Worm (Caenorhabditis elegans) whole organism, midembryonic: ENCODE results near the gene T19A5.3.

Experiments used
- T22C8.4 ChIP-seq: fragments of 200-800 bp; sonication (Bioruptor generic); IDR thresholded peaks from 2 replicates; pipeline ENCODE4 v1.3.6; 2022; ENCODE audit warnings: missing genetic modification characterization, missing compliant biosample characterization
- cog-1 ChIP-seq: sonication (generic microtip); optimal IDR thresholded peaks from 2 replicates; lab custom pipeline; 2016; ENCODE audit warnings: missing genetic modification characterization, missing compliant biosample characterization
- flt-1 ChIP-seq: fragments of 200-800 bp; sonication (Bioruptor generic); IDR thresholded peaks from 2 replicates; pipeline ENCODE4 v1.3.6; 2022; ENCODE audit warnings: missing genetic modification characterization, missing compliant biosample characterization
- klf-2 ChIP-seq: fragments of 200-800 bp; sonication (Bioruptor generic); conservative IDR thresholded peaks from 2 replicates; pipeline ENCODE4 v1.3.6; 2022; ENCODE audit warnings: missing genetic modification reagents, missing genetic modification characterization, missing compliant biosample characterization
- med-1 ChIP-seq: sonication (generic microtip); optimal IDR thresholded peaks from 2 replicates; lab custom pipeline; 2017; ENCODE audit warnings: missing genetic modification characterization, mild to moderate bottlenecking, missing compliant biosample characterization, antibody characterized with exemption, missing genetic modification reagents; ENCODE audit not compliant: insufficient read depth
- ref-1 ChIP-seq: fragments of 200-800 bp; sonication (Bioruptor generic); conservative IDR thresholded peaks from 2 replicates; pipeline ENCODE4 v1.3.6; 2022; ENCODE audit warnings: missing genetic modification reagents, missing genetic modification characterization, missing compliant biosample characterization
- tab-1 ChIP-seq: fragments of 200-800 bp; sonication (Bioruptor generic); IDR thresholded peaks from 2 replicates; pipeline ENCODE4 v1.3.6; 2022; ENCODE audit warnings: missing genetic modification characterization, missing compliant biosample characterization
- ztf-23 ChIP-seq: fragments of 200-800 bp; sonication (Bioruptor generic); IDR thresholded peaks from 2 replicates; pipeline ENCODE4 v1.3.6; 2022; ENCODE audit warnings: missing genetic modification reagents, missing genetic modification characterization, missing compliant biosample characterization
- ztf-29 ChIP-seq: fragments of 200-800 bp; sonication (Bioruptor generic); IDR thresholded peaks from 2 replicates; pipeline ENCODE4 v1.3.6; 2022; ENCODE audit warnings: missing genetic modification reagents, missing genetic modification characterization, missing compliant biosample characterization

DNA sequence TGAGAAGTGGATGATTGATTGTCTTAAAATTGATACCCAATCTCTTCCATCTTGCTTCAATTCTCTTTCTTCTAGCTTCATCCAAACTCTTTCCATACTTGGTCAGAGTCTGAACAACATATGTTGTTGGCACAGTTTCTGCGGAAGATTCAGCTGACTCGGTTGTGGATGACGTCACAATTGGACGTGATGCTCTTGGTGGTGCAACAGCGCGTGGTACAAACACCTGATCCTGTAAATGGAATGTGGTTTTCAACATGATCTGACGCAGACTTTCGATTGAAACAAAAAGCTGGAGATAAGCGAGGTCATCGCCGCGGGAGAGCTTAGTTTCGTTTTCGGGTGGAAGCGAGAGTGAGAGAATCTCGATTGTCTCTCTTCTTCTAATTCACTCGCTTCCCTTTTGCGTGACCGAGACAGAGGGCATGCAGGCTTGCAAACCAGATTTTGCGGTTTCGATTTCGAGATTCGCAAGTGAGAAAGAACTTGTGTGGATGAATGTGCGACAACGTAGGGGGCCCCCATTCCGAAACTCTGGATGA, 1.4 kb downstream of the T19A5.3 start:
- TF ChIP-seq ztf-29 (GFP tag; lab: Robert Waterston, UW) (no peak), klf-2 (GFP tag; lab: Robert Waterston, UW) (no peak), ref-1 (no peak), cog-1 (tag; lab: Kevin White, UChicago) (no peak), T22C8.4 (GFP tag; lab: Robert Waterston, UW) (no peak), flt-1 (GFP tag; lab: Robert Waterston, UW) (no peak), tab-1 (no peak), ztf-23 (GFP tag; lab: Robert Waterston, UW) (no peak), med-1 (GFP tag; lab: Kevin White, UChicago) (no peak)
